Worm (Caenorhabditis elegans) whole organism, L1 larva: ENCODE results near the gene Y49F6B.9.

ENCODE experiments used
- C34B4.2 ChIP-seq: sonication (generic microtip); optimal IDR thresholded peaks from 2 replicates; lab custom pipeline; 2017; ENCODE audit warnings: mild to moderate bottlenecking, missing genetic modification characterization, missing compliant biosample characterization
- blmp-1 ChIP-seq: fragments of 150-350 bp; optimal IDR thresholded peaks from 2 replicates; lab custom pipeline; 2014; ENCODE audit warnings: missing biosample characterization, missing genetic modification characterization
- lsy-2 ChIP-seq, 2 experiments: fragments of 150-350 bp; optimal IDR thresholded peaks; 2 replicates each; lab custom pipeline; 2014; ENCODE audit warnings: missing biosample characterization in 2 of 2, missing genetic modification characterization in 2 of 2
- unc-62 ChIP-seq: fragments of 150-350 bp; optimal IDR thresholded peaks from 2 replicates; lab custom pipeline; 2014; ENCODE audit warnings: missing biosample characterization, missing genetic modification reagents, missing genetic modification characterization
- ztf-4 ChIP-seq: fragments of 150-350 bp; optimal IDR thresholded peaks from 2 replicates; lab custom pipeline; 2014; ENCODE audit warnings: missing biosample characterization, missing genetic modification characterization

DNA sequence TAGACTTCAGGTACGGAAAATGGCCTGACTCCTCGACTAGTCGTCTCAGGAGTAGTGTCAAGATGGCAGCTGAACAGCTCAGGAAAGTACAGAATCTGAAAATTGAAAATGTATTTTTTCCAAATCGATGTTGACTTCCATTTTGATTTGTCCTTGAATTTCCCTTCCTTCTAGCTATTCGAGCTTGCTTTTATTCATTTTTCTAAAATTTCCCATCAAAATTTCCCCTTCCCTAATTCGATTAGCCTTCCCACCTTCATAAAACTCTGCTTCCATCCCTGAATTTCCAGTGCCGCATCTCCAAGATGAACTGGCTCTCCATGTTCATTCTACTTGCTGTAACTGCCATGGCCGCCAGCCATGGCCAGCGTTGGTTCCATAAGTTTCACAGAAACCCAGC lies 26.4 kb downstream of the Y49F6B.9 start, which contains the start of gene Y49F6B.6:
- TF ChIP-seq C34B4.2 (tag; lab: Kevin White, UChicago): no peak
- no peak for TF ChIP-seq blmp-1
- TF ChIP-seq lsy-2 (tag; optimal IDR thresholded peaks at IDR 0.05; lab: Kevin White, UChicago): no peak
- TF ChIP-seq ztf-4: no peak
- TF ChIP-seq unc-62: no peak
